Worm (Caenorhabditis elegans) whole organism, L2 larva: ENCODE data around the gene famp-1.

ENCODE experiments used
- R02D3.7 ChIP-seq: fragments of 150-350 bp; optimal IDR thresholded peaks from 2 replicates; lab custom pipeline; 2014; ENCODE audit warnings: missing biosample characterization, missing genetic modification characterization
- Y55F3AM.14 ChIP-seq: fragments of 200-800 bp; sonication (Bioruptor generic); optimal IDR thresholded peaks from 2 replicates; lab custom pipeline; 2018; ENCODE audit warnings: mild to moderate bottlenecking, missing genetic modification characterization, missing compliant biosample characterization
- ZK546.5 ChIP-seq: sonication (generic microtip); optimal IDR thresholded peaks from 2 replicates; lab custom pipeline; 2017; ENCODE audit warnings: missing biosample characterization, missing genetic modification characterization
- alr-1 ChIP-seq: fragments of 150-350 bp; optimal IDR thresholded peaks from 2 replicates; lab custom pipeline; 2014; ENCODE audit warnings: missing biosample characterization, missing genetic modification characterization
- aly-2 ChIP-seq: fragments of 150-350 bp; optimal IDR thresholded peaks from 2 replicates; lab custom pipeline; 2014; ENCODE audit warnings: missing biosample characterization, missing genetic modification characterization
- ama-1 ChIP-seq: fragments of 150-350 bp; optimal IDR thresholded peaks from 2 replicates; lab custom pipeline; 2018; ENCODE audit warnings: inconsistent platforms
- blmp-1 ChIP-seq: sonication (generic microtip); optimal IDR thresholded peaks from 2 replicates; lab custom pipeline; 2017; ENCODE audit warnings: missing genetic modification characterization, mild to moderate bottlenecking, missing compliant biosample characterization, antibody characterized with exemption, moderate library complexity; ENCODE audit not compliant: insufficient read depth
- ceh-16 ChIP-seq: fragments of 150-350 bp; optimal IDR thresholded peaks from 2 replicates; lab custom pipeline; 2014; ENCODE audit warnings: missing biosample characterization, missing genetic modification characterization
- crh-2 ChIP-seq: sonication (generic microtip); optimal IDR thresholded peaks from 2 replicates; lab custom pipeline; 2017; ENCODE audit warnings: missing biosample characterization, missing genetic modification characterization
- dmd-4 ChIP-seq: sonication (generic microtip); optimal IDR thresholded peaks from 2 replicates; lab custom pipeline; 2017; ENCODE audit warnings: missing biosample characterization, missing genetic modification characterization
- elt-1 ChIP-seq: fragments of 150-350 bp; optimal IDR thresholded peaks from 2 replicates; lab custom pipeline; 2014; ENCODE audit warnings: missing biosample characterization, missing genetic modification characterization
- elt-3 ChIP-seq: sonication (generic microtip); optimal IDR thresholded peaks from 2 replicates; lab custom pipeline; 2017; ENCODE audit warnings: missing biosample characterization, missing genetic modification characterization
- fos-1 ChIP-seq: fragments of 150-350 bp; optimal IDR thresholded peaks from 2 replicates; lab custom pipeline; 2014; ENCODE audit warnings: missing biosample characterization, missing genetic modification characterization
- gmeb-1 ChIP-seq: fragments of 150-350 bp; optimal IDR thresholded peaks from 2 replicates; lab custom pipeline; 2014; ENCODE audit warnings: missing biosample characterization, missing genetic modification characterization
- lin-11 ChIP-seq: fragments of 150-350 bp; sonication (generic microtip); optimal IDR thresholded peaks from 2 replicates; lab custom pipeline; 2014; ENCODE audit warnings: missing biosample characterization, missing genetic modification characterization, inconsistent platforms, mixed read lengths
- lin-13 ChIP-seq: fragments of 150-350 bp; optimal IDR thresholded peaks from 2 replicates; lab custom pipeline; 2014; ENCODE audit warnings: missing biosample characterization, missing genetic modification reagents, missing genetic modification characterization
- lin-39 ChIP-seq: fragments of 150-350 bp; optimal IDR thresholded peaks from 2 replicates; lab custom pipeline; 2014; ENCODE audit warnings: missing biosample characterization, missing genetic modification reagents, missing genetic modification characterization
- lsy-2 ChIP-seq, 2 experiments: fragments of 150-350 bp in 1 of 2; sonication (generic microtip) in 1 of 2; optimal IDR thresholded peaks; 2 replicates each; lab custom pipeline; 2014 to 2017; ENCODE audit warnings: missing biosample characterization in 2 of 2, missing genetic modification characterization in 2 of 2
- mbf-1 ChIP-seq: sonication (generic microtip); optimal IDR thresholded peaks from 2 replicates; lab custom pipeline; 2017; ENCODE audit warnings: missing biosample characterization, missing genetic modification characterization
- mdl-1 ChIP-seq, 2 experiments: fragments of 150-350 bp in 1 of 2; sonication (generic microtip) in 1 of 2; optimal IDR thresholded peaks; 2 replicates each; lab custom pipeline; 2017; ENCODE audit warnings: missing biosample characterization in 2 of 2, missing genetic modification characterization in 2 of 2
- nhr-10 ChIP-seq: sonication (generic microtip); optimal IDR thresholded peaks from 2 replicates; lab custom pipeline; 2017; ENCODE audit warnings: missing biosample characterization, missing genetic modification characterization
- nhr-129 ChIP-seq: fragments of 150-350 bp; optimal IDR thresholded peaks from 2 replicates; lab custom pipeline; 2014; ENCODE audit warnings: missing biosample characterization, missing genetic modification characterization
- nhr-21 ChIP-seq: fragments of 150-350 bp; optimal IDR thresholded peaks from 2 replicates; lab custom pipeline; 2014; ENCODE audit warnings: missing biosample characterization, missing genetic modification characterization
- nhr-237 ChIP-seq: fragments of 150-350 bp; optimal IDR thresholded peaks from 2 replicates; lab custom pipeline; 2014; ENCODE audit warnings: missing biosample characterization, missing genetic modification characterization
- nhr-25 ChIP-seq: fragments of 150-350 bp; sonication (generic microtip); optimal IDR thresholded peaks from 3 replicates; lab custom pipeline; 2014; ENCODE audit warnings: missing biosample characterization, missing genetic modification characterization
- nhr-6 ChIP-seq: fragments of 150-350 bp; optimal IDR thresholded peaks from 2 replicates; lab custom pipeline; 2014; ENCODE audit warnings: missing biosample characterization, missing genetic modification characterization
- sem-4 ChIP-seq: fragments of 150-350 bp; optimal IDR thresholded peaks from 2 replicates; lab custom pipeline; 2014; ENCODE audit warnings: missing biosample characterization, missing genetic modification reagents, missing genetic modification characterization
- skn-1 ChIP-seq: sonication (generic microtip); optimal IDR thresholded peaks from 2 replicates; lab custom pipeline; 2017; ENCODE audit warnings: missing biosample characterization, missing genetic modification characterization
- sma-3 ChIP-seq: sonication (generic microtip); optimal IDR thresholded peaks from 2 replicates; lab custom pipeline; 2016; ENCODE audit warnings: missing genetic modification reagents, missing genetic modification characterization, missing compliant biosample characterization
- sma-9 ChIP-seq, 2 experiments: fragments of 150-350 bp in 1 of 2; sonication (generic microtip) in 1 of 2; optimal IDR thresholded peaks; 2 replicates each; lab custom pipeline; 2014 to 2016; ENCODE audit warnings: missing genetic modification characterization in 2 of 2, mild to moderate bottlenecking in 1 of 2, missing biosample characterization in 1 of 2, missing compliant biosample characterization in 1 of 2, missing genetic modification reagents in 1 of 2, moderate library complexity in 1 of 2
- snpc-4 ChIP-seq: fragments of 150-350 bp; optimal IDR thresholded peaks from 2 replicates; lab custom pipeline; 2014; ENCODE audit warnings: missing biosample characterization, missing genetic modification characterization
- unc-39 ChIP-seq: fragments of 150-350 bp; optimal IDR thresholded peaks from 2 replicates; lab custom pipeline; 2014; ENCODE audit warnings: missing biosample characterization, missing genetic modification characterization
- unc-62 ChIP-seq: fragments of 150-350 bp; optimal IDR thresholded peaks from 2 replicates; lab custom pipeline; 2014; ENCODE audit warnings: missing biosample characterization, missing genetic modification reagents, missing genetic modification characterization
- zag-1 ChIP-seq: fragments of 150-350 bp; optimal IDR thresholded peaks from 2 replicates; lab custom pipeline; 2014; ENCODE audit warnings: missing biosample characterization, missing genetic modification characterization
- ztf-1 ChIP-seq: fragments of 200-800 bp; sonication (Bioruptor generic); conservative IDR thresholded peaks from 2 replicates; pipeline ENCODE4 v1.3.6; 2022; ENCODE audit warnings: missing genetic modification characterization, missing compliant biosample characterization
- ztf-11 ChIP-seq: sonication (generic microtip); optimal IDR thresholded peaks from 2 replicates; lab custom pipeline; 2017; ENCODE audit warnings: missing biosample characterization, missing genetic modification characterization
- ztf-4 ChIP-seq: fragments of 150-350 bp; optimal IDR thresholded peaks from 2 replicates; lab custom pipeline; 2014; ENCODE audit warnings: missing biosample characterization, missing genetic modification characterization

Gene famp-1

ce11 chrIV:2236654-2237613 lies 26.5 kb downstream of the famp-1 start:
- TF ChIP-seq snpc-4 (no peak), mbf-1 (tag; lab: Kevin White, UChicago) (no peak), ceh-16 (tag; lab: Kevin White, UChicago) (no peak), lsy-2 (tag; optimal IDR thresholded peaks at IDR 0.05; lab: Kevin White, UChicago) (no peak), elt-1 (tag; lab: Kevin White, UChicago) (no peak), blmp-1 (no peak), gmeb-1 (tag; lab: Kevin White, UChicago) (no peak), lin-11 (tag; lab: Kevin White, UChicago) (no peak), ama-1 (no peak)
- TF ChIP-seq, all 48 proteins: peak for 0

DNA sequence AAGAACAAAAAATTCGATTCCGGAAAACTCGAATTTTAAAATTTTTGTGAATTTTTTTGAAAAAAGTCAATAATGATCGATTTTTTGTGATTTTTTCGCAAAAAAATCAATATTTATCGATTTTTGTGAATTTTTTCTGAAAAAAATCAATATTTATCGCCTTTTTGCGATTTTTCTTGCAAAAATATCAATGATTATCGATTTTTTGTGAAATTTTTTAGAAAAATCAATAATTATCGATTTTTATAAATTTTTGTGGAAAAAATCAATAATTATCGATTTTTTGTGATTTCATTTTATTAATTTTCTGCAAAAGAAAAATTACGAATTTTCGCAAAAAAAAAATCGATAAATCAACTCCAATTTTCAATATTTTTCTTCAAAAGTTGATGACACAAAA lies 27.5 kb downstream of the famp-1 start:
- TF ChIP-seq unc-39 = no peak
- TF ChIP-seq dmd-4 (tag; lab: Kevin White, UChicago) = no peak
- TF ChIP-seq sma-9 (GFP tag; optimal IDR thresholded peaks at IDR 0.05; lab: Kevin White, UChicago) = no peak
- no peak for TF ChIP-seq sma-9 (tag; optimal IDR thresholded peaks at IDR 0.05; lab: Kevin White, UChicago)
- TF ChIP-seq ztf-4 (tag; lab: Kevin White, UChicago) = no peak
- no peak for TF ChIP-seq ZK546.5 (tag; lab: Kevin White, UChicago)
- TF ChIP-seq Y55F3AM.14 (GFP tag; lab: Kevin White, UChicago) = no peak
- no peak for TF ChIP-seq nhr-237 (tag; lab: Kevin White, UChicago)
- no peak for TF ChIP-seq aly-2 (tag; lab: Kevin White, UChicago)
- TF ChIP-seq crh-2 = no peak
- no peak for TF ChIP-seq elt-3
- no peak for TF ChIP-seq sem-4
- no peak for TF ChIP-seq zag-1 (tag; lab: Kevin White, UChicago)
- TF ChIP-seq gmeb-1 (tag; lab: Kevin White, UChicago) = no peak
- TF ChIP-seq nhr-25 (tag; lab: Kevin White, UChicago) = no peak

DNA sequence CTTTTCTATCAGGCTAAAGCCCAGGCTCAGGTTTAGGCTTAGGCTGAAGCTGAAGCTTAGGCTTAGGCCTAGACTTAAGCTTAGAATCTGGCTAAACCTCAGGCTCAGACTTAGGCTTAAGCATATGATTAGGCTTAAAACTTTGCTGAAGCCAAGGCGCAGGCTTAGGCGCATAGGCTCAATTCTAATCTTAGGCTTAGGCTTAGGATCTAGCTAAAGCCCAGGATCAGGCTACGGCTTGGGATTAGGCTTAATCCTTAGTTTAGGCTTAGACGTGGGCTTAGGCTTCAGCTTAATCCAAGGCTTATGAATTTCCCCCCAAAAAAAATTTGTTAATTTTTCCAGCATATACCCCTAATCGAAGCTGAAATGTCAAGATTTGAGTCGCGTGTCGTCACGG lies 34.8 kb downstream of the famp-1 start:
- TF ChIP-seq nhr-129 (no peak), skn-1 (tag; lab: Kevin White, UChicago) (no peak), sem-4 (no peak), ztf-11 (tag; lab: Kevin White, UChicago) (no peak), nhr-6 (tag; lab: Kevin White, UChicago) (no peak), elt-3 (no peak), sma-3 (GFP tag; lab: Kevin White, UChicago) (no peak), Y55F3AM.14 (GFP tag; lab: Kevin White, UChicago) (no peak), unc-62 (GFP tag; lab: Kevin White, UChicago) (no peak), lin-39 (tag; lab: Kevin White, UChicago) (no peak), aly-2 (tag; lab: Kevin White, UChicago) (no peak), nhr-25 (tag; lab: Kevin White, UChicago) (no peak), lsy-2 (tag; optimal IDR thresholded peaks at IDR 0.05; lab: Kevin White, UChicago) (no peak), mdl-1 (tag; optimal IDR thresholded peaks at IDR 0.05; lab: Kevin White, UChicago) (no peak), lin-13 (GFP tag; lab: Kevin White, UChicago) (no peak), crh-2 (no peak), fos-1 (no peak), nhr-10 (tag; lab: Kevin White, UChicago) (no peak), sma-9 (GFP tag; optimal IDR thresholded peaks at IDR 0.05; lab: Kevin White, UChicago) (no peak), sma-9 (tag; optimal IDR thresholded peaks at IDR 0.05; lab: Kevin White, UChicago) (no peak)
- TF ChIP-seq, all 48 proteins: peak for 0

DNA sequence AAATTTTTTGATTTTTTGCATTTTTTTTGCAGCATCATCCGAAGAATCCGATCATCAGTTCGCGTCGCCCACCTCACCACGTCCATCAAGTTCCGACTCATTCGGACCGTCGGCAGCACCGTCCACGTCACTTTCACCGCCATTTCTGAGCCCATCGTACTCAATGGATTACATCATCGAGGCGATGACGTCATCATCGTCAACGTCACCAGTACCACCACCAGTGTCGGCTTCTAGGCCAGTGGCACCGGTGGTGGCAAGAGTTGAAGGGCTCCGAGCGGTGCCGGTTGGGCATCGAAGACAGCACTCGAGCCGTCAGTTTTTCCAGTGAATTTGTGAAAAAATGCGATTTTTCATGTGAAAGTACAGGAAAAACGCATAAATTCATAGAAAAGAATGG lies 39.8 kb downstream of the famp-1 start:
- no peak for TF ChIP-seq alr-1 (tag; lab: Kevin White, UChicago)
- no peak for TF ChIP-seq mbf-1 (tag; lab: Kevin White, UChicago)
- no peak for TF ChIP-seq ztf-1 (GFP tag; lab: Robert Waterston, UW)
- TF ChIP-seq nhr-21 = no peak
- no peak for TF ChIP-seq dmd-4 (tag; lab: Kevin White, UChicago)
- TF ChIP-seq R02D3.7 = no peak
- no peak for TF ChIP-seq blmp-1
- no peak for TF ChIP-seq ceh-16 (tag; lab: Kevin White, UChicago)
- no peak for TF ChIP-seq unc-39
- no peak for TF ChIP-seq nhr-6 (tag; lab: Kevin White, UChicago)
- no peak for TF ChIP-seq nhr-129
